Worm (Caenorhabditis elegans) whole organism, L4 larva: ENCODE results near the gene F59G1.8.

Source experiments
- ceh-82 ChIP-seq: sonication (generic microtip); optimal IDR thresholded peaks from 2 replicates; lab custom pipeline; 2017; ENCODE audit warnings: missing biosample characterization, missing genetic modification characterization
- ces-1 ChIP-seq: fragments of 150-350 bp; sonication (generic microtip); optimal IDR thresholded peaks from 4 replicates; lab custom pipeline; 2014; ENCODE audit warnings: missing biosample characterization, missing genetic modification reagents, missing genetic modification characterization
- fos-1 ChIP-seq: fragments of 150-350 bp; optimal IDR thresholded peaks from 2 replicates; lab custom pipeline; 2014; ENCODE audit warnings: missing biosample characterization, missing genetic modification characterization
- hlh-11 ChIP-seq: fragments of 200-800 bp; sonication (Bioruptor generic); optimal IDR thresholded peaks from 2 replicates; lab custom pipeline; 2018; ENCODE audit warnings: mild to moderate bottlenecking, missing genetic modification characterization, missing compliant biosample characterization
- jun-1 ChIP-seq: fragments of 150-350 bp; optimal IDR thresholded peaks from 2 replicates; lab custom pipeline; 2014; ENCODE audit warnings: missing biosample characterization, missing genetic modification reagents, missing genetic modification characterization
- madf-5 ChIP-seq, 2 experiments: fragments of 200-800 bp; sonication (Bioruptor generic); IDR thresholded peaks; 2 replicates each; pipeline ENCODE4 v1.3.6; 2022; ENCODE audit warnings: missing compliant biosample characterization in 2 of 2, missing genetic modification characterization in 2 of 2
- mep-1 ChIP-seq: fragments of 150-350 bp; sonication (generic microtip); optimal IDR thresholded peaks from 3 replicates; lab custom pipeline; 2014; ENCODE audit warnings: missing biosample characterization, missing genetic modification characterization
- nhr-11 ChIP-seq: fragments of 150-350 bp; optimal IDR thresholded peaks from 2 replicates; lab custom pipeline; 2014; ENCODE audit warnings: missing biosample characterization, missing genetic modification characterization
- nhr-42 ChIP-seq: fragments of 200-800 bp; sonication (Bioruptor generic); IDR thresholded peaks from 2 replicates; pipeline ENCODE4 v1.3.6; 2022; ENCODE audit warnings: missing genetic modification characterization, missing compliant biosample characterization
- nhr-77 ChIP-seq: fragments of 150-350 bp; optimal IDR thresholded peaks from 2 replicates; lab custom pipeline; 2014; ENCODE audit warnings: missing biosample characterization, missing genetic modification characterization
- pha-4 ChIP-seq, 2 experiments: fragments of 150-350 bp in 1 of 2; fragments of 200-800 bp in 1 of 2; sonication (Bioruptor generic) in 1 of 2; IDR thresholded peaks in 1 of 2; optimal IDR thresholded peaks in 1 of 2; 2 replicates each; pipeline versions ENCODE4 v1.3.6 to Lab custom; 2014 to 2022; ENCODE audit warnings: missing genetic modification characterization in 2 of 2, missing genetic modification reagents in 2 of 2, missing biosample characterization in 1 of 2, missing compliant biosample characterization in 1 of 2
- saeg-2 ChIP-seq: fragments of 200-800 bp; sonication (Bioruptor generic); IDR thresholded peaks from 2 replicates; pipeline ENCODE4 v1.3.6; 2022; ENCODE audit warnings: missing genetic modification reagents, missing genetic modification characterization, missing compliant biosample characterization
- unc-39 ChIP-seq: sonication (generic microtip); optimal IDR thresholded peaks from 2 replicates; lab custom pipeline; 2017; ENCODE audit warnings: missing biosample characterization, missing genetic modification characterization
- vab-7 ChIP-seq: fragments of 200-800 bp; sonication (Bioruptor generic); IDR thresholded peaks from 2 replicates; pipeline ENCODE4 v1.3.6; 2022; ENCODE audit warnings: missing genetic modification reagents, missing genetic modification characterization, missing compliant biosample characterization

DNA sequence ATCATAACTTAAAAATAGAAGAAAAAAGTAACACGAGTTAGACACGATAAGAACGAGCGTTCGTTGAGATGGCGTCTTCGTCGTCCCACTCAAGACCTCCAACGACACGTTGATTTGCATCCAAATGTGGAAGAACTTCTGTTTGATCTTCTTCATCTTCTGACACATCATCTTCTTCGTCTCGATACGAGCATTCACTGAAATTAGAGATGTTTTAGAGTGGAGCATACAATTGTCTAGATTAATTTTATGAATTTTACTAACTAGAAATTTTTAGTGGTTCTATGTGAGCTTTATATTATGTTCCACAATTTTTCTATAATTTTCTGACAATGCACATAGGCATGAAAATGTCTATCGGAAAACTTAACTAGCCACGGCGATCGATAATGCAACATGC, 39.5 kb downstream of the F59G1.8 start:
- no peak for TF ChIP-seq fos-1 (tag; lab: Kevin White, UChicago)
- TF ChIP-seq unc-39: no peak
- no peak for TF ChIP-seq nhr-77 (tag; lab: Kevin White, UChicago)
- no peak for TF ChIP-seq ces-1
- TF ChIP-seq ceh-82 (tag; lab: Kevin White, UChicago): no peak
- no peak for TF ChIP-seq vab-7 (GFP tag; lab: Robert Waterston, UW)
- TF ChIP-seq mep-1 (tag; lab: Kevin White, UChicago): no peak
- no peak for TF ChIP-seq saeg-2 (GFP tag; lab: Robert Waterston, UW)
- no peak for TF ChIP-seq pha-4 (GFP tag; IDR thresholded peaks at IDR 0.05; lab: Robert Waterston, UW)
- TF ChIP-seq pha-4 (tag; optimal IDR thresholded peaks at IDR 0.05; lab: Kevin White, UChicago): no peak
- no peak for TF ChIP-seq jun-1 (tag; lab: Kevin White, UChicago)
- TF ChIP-seq nhr-42 (GFP tag; lab: Robert Waterston, UW): no peak
- no peak for TF ChIP-seq hlh-11 (tag; lab: Kevin White, UChicago)
- no peak for TF ChIP-seq madf-5 (GFP tag; IDR thresholded peaks at IDR 0.05; lab: Robert Waterston, UW)
- TF ChIP-seq nhr-11 (tag; lab: Kevin White, UChicago): no peak
